Worm (Caenorhabditis elegans): ENCODE results near the gene B0464.9.
A peak's percentile ranks its signal among the peaks of the same experiment; 100 is the strongest.
"Not testable (repeated sequence)": the region's sequence is repeated elsewhere in the genome, so short reads cannot be mapped to it uniquely, and the experiment has no call there.

B0464.9 gene

DNA sequence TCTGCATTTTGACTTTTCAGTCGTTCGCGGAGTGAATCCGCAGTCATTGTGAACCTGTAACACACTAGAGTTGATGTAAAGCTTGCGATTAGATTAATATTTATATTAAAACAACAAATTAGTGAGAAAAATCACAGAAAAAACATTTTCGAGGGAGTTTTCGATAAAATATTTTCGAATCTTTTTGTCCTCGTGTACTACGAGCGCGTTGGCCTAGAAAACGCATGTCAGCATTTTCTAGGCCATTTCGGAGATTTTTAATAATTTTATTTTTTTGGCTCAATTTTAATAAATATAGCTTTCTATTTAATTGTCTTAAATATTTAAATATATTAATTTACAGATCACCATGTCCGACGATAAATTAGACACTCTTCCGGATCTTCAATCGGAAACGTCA lies at the start of gene B0464.9 (continued):
- TF ChIP-seq snpc-4 (tag; optimal IDR thresholded peaks at IDR 0.05) (no peak), unc-30 (tag; optimal IDR thresholded peaks at IDR 0.05) (no peak), ztf-4 (tag; optimal IDR thresholded peaks at IDR 0.05) (no peak), tlp-1 (tag; optimal IDR thresholded peaks at IDR 0.05) (no peak), zip-4 (GFP tag; optimal IDR thresholded peaks at IDR 0.05) (no peak), nhr-71 (tag; optimal IDR thresholded peaks at IDR 0.05) (peak; percentile 84), fos-1 (tag; optimal IDR thresholded peaks at IDR 0.05) (no peak), swsn-7 (tag; optimal IDR thresholded peaks at IDR 0.05) (peak; percentile 73), unc-130 (tag; optimal IDR thresholded peaks at IDR 0.05) (no peak), elt-2 (tag; optimal IDR thresholded peaks at IDR 0.05) (peak; percentile 29), fkh-10 (GFP tag; optimal IDR thresholded peaks at IDR 0.05) (no peak), unc-98 (GFP tag; IDR thresholded peaks at IDR 0.05) (peak; percentile 64; the same call in 1 of the 2 replicates), tbx-2 (tag; optimal IDR thresholded peaks at IDR 0.05) (peak; percentile 81), fkh-4 (tag; optimal IDR thresholded peaks at IDR 0.05; ENCODE audit: borderline replicate concordance) (peak; percentile 90), lin-35 (GFP tag; optimal IDR thresholded peaks at IDR 0.05) (peak; percentile 55 to 61), nhr-90 (tag; optimal IDR thresholded peaks at IDR 0.05; ENCODE audit: poor library complexity) (peak; percentile 88), lin-14 (GFP tag; optimal IDR thresholded peaks at IDR 0.05) (peak; percentile 70), egl-27 (tag; optimal IDR thresholded peaks at IDR 0.05) (no peak), C16A3.4 (tag; optimal IDR thresholded peaks at IDR 0.05) (peak; percentile 2), C34B4.2 (tag; optimal IDR thresholded peaks at IDR 0.05) (no peak), nhr-47 (tag; optimal IDR thresholded peaks at IDR 0.05) (peak; percentile 83), F16B12.6 (tag; optimal IDR thresholded peaks at IDR 0.05) (no peak), egl-13 (tag; optimal IDR thresholded peaks at IDR 0.05) (peak; percentile 78), mab-9 (GFP tag; IDR thresholded peaks at IDR 0.05) (no peak), efl-3 (GFP tag; optimal IDR thresholded peaks at IDR 0.05) (no peak), nhr-77 (tag; optimal IDR thresholded peaks at IDR 0.05) (no peak), ces-1 (GFP tag; optimal IDR thresholded peaks at IDR 0.05) (no peak), dsc-1 (tag; optimal IDR thresholded peaks at IDR 0.05) (peak; percentile 78), pax-3 (tag; optimal IDR thresholded peaks at IDR 0.05) (peak; percentile 67), nhr-85 (tag) (peak; percentile 94), sup-37 (GFP tag; optimal IDR thresholded peaks at IDR 0.05) (no peak)

DNA sequence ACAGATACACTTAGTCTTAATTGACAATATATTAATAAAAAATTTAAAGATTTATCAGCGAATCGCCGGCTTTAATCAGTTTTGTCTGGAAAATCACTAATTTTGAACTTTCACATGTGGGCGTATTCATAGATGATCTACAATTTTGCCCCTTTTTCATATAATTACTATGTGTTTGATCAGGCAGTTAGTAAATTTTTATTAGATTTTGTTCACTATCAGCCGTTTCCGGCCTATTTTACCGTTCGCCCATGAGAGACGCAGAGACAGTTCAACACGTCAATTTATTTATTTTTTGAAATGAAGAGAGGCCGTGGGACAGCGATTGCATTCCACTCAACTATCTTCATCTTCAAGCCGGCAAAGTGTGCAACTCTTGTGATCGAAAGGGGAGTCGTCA lies 45.3 kb upstream of the B0464.9 start, which contains the start of gene T26G10.4:
TSS of gene T26G10.4 (plus strand) at position 301 of the 400 bp plus-strand sequence.
- TF ChIP-seq mab-9 (GFP tag; IDR thresholded peaks at IDR 0.05); xbp-1 (tag; optimal IDR thresholded peaks at IDR 0.05); rnt-1 (tag; optimal IDR thresholded peaks at IDR 0.05): not testable (repeated sequence)

DNA sequence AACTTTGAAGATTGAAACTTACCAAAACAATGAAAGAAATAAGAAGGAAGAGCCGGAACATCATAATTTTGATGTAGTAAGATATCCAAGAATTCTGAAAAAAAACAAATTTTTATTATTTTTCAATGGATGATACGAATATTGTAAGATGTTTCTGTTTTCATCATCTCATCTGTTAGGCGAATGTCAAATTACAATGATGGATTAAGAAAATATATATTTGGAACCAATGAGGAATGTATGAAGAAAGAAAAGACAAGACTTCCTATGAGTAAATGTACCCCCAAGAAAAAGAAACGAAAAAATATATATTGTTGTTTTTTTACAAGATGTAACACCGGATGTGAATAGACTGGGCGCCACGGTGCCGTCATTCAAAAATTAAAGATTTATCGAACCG lies 39.3 kb upstream of the B0464.9 start, which contains the start of gene T26G10.5:
TSS of gene T26G10.5 (minus strand) at position 101 of the 400 bp plus-strand sequence.
- TF ChIP-seq tbx-2 (tag; optimal IDR thresholded peaks at IDR 0.05) (no peak), ztf-4 (tag; optimal IDR thresholded peaks at IDR 0.05) (no peak), nhr-85 (tag) (no peak), egl-27 (tag; optimal IDR thresholded peaks at IDR 0.05) (no peak), ama-1 (optimal IDR thresholded peaks at IDR 0.05) (no peak), alr-1 (tag; optimal IDR thresholded peaks at IDR 0.05; ENCODE audit: borderline replicate concordance) (no peak), nhr-20 (tag; optimal IDR thresholded peaks at IDR 0.05) (no peak), fkh-4 (tag; optimal IDR thresholded peaks at IDR 0.05; ENCODE audit: borderline replicate concordance) (no peak), nhr-47 (tag; optimal IDR thresholded peaks at IDR 0.05) (no peak), aly-2 (tag; optimal IDR thresholded peaks at IDR 0.05) (no peak), C16A3.4 (tag; optimal IDR thresholded peaks at IDR 0.05) (no peak), Y116A8C.19 (tag; optimal IDR thresholded peaks at IDR 0.05; ENCODE audit: borderline replicate concordance) (no peak), hlh-17 (GFP tag; optimal IDR thresholded peaks at IDR 0.05; ENCODE audit: borderline replicate concordance) (no peak), efl-1 (optimal IDR thresholded peaks at IDR 0.05) (no peak), efl-1 (GFP tag; optimal IDR thresholded peaks at IDR 0.05 in 1 of 2) (no peak), jun-1 (tag; optimal IDR thresholded peaks at IDR 0.05) (no peak)
